Worm (Caenorhabditis elegans) whole organism, mixed stage, embryonic: ENCODE results near the gene F36H5.9.

Source experiments
- elt-1 ChIP-seq: sonication (generic microtip); optimal IDR thresholded peaks from 2 replicates; lab custom pipeline; 2017; ENCODE audit warnings: missing genetic modification characterization, mild to moderate bottlenecking, missing compliant biosample characterization, antibody characterized with exemption, moderate library complexity, borderline replicate concordance; ENCODE audit not compliant: insufficient read depth
- lin-13 ChIP-seq: fragments of 150-350 bp; optimal IDR thresholded peaks from 2 replicates; lab custom pipeline; 2014; ENCODE audit warnings: missing biosample characterization, missing genetic modification characterization
- mep-1 ChIP-seq: fragments of 150-350 bp; optimal IDR thresholded peaks from 2 replicates; lab custom pipeline; 2017; ENCODE audit warnings: missing biosample characterization, missing genetic modification reagents, missing genetic modification characterization, inconsistent platforms
- nhr-237 ChIP-seq: fragments of 150-350 bp; optimal IDR thresholded peaks from 2 replicates; lab custom pipeline; 2014; ENCODE audit warnings: missing biosample characterization, missing genetic modification characterization
- nhr-76 ChIP-seq: sonication (generic microtip); optimal IDR thresholded peaks from 2 replicates; lab custom pipeline; 2017; ENCODE audit warnings: missing biosample characterization, missing genetic modification characterization
- pha-4 ChIP-seq: fragments of 150-350 bp; optimal IDR thresholded peaks from 2 replicates; lab custom pipeline; 2018; ENCODE audit warnings: missing biosample characterization, missing genetic modification reagents, missing genetic modification characterization
- sptf-1 ChIP-seq: sonication (generic microtip); optimal IDR thresholded peaks from 2 replicates; lab custom pipeline; 2017; ENCODE audit warnings: mild to moderate bottlenecking, missing genetic modification characterization, moderate library complexity, missing compliant biosample characterization
- unc-62 ChIP-seq: fragments of 150-350 bp; optimal IDR thresholded peaks from 2 replicates; lab custom pipeline; 2014; ENCODE audit warnings: missing biosample characterization, missing genetic modification reagents, missing genetic modification characterization
- zip-8 ChIP-seq: fragments of 150-350 bp; optimal IDR thresholded peaks from 2 replicates; lab custom pipeline; 2014; ENCODE audit warnings: missing biosample characterization, missing genetic modification characterization
- ztf-11 ChIP-seq: fragments of 150-350 bp; optimal IDR thresholded peaks from 2 replicates; lab custom pipeline; 2014; ENCODE audit warnings: missing biosample characterization, missing genetic modification characterization

DNA sequence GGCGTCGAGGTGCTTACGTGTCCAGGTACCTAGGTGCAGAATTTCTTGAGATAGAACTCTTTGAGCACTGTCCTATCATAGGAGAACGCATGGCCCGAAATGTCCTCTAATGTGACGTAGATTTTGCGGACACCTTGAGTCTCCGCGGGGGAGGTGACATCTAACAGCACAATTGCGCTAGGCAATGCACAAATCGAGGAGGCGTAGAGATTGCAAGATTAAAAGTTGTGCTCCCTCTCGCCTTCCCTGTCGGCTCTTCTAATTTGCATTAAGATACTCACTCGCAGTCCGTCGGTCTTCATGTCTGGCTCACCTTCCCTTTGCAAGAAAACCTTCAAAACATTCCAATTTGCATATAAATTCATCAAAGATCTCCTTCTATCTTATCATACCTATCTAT, 6.7 kb upstream of the F36H5.9 start, which contains the start of gene F36H5.18:
- no peak for TF ChIP-seq nhr-237 (tag; lab: Kevin White, UChicago)
- TF ChIP-seq lin-13 = no peak
- no peak for TF ChIP-seq mep-1 (tag; lab: Kevin White, UChicago)
- no peak for TF ChIP-seq unc-62
- TF ChIP-seq sptf-1 = no peak
- no peak for TF ChIP-seq elt-1 (tag; lab: Kevin White, UChicago)
- TF ChIP-seq zip-8 (tag; lab: Kevin White, UChicago) = no peak
- no peak for TF ChIP-seq pha-4 (tag; lab: Kevin White, UChicago)
- no peak for TF ChIP-seq nhr-76 (tag; lab: Kevin White, UChicago)
- TF ChIP-seq ztf-11 (tag; lab: Kevin White, UChicago) = no peak
